Worm (Caenorhabditis elegans) whole organism, dauer: ENCODE measurements around the gene Y9C9A.8.

ENCODE experiments used
- unc-62 ChIP-seq: sonication (generic microtip); optimal IDR thresholded peaks from 2 replicates; lab custom pipeline; 2017; ENCODE audit warnings: missing biosample characterization, missing genetic modification reagents, missing genetic modification characterization

Gene Y9C9A.8

DNA sequence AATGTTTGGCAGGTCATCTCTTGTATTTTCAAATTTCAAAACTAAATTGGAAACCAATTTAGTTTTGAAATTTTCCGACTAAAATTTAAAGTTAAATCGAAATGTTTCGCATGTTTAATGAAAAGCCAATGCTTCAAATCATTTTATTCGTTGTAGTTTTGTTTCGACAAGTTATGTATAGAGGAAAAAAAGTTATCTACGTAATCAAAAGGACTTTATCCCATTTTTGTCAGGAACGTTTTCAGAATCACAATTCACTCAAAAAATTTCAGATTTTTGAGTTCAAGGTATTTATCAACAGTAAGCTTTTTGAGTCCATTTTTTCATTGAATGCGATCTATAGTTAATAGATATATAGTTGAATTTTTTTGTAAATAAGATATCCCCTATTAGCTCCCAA is 8.5 kb downstream of the Y9C9A.8 start, which contains the start of gene str-168:
TSS of gene str-168 (plus strand) at position 301 of the 400 bp plus-strand sequence.
- TF ChIP-seq unc-62: no peak

DNA sequence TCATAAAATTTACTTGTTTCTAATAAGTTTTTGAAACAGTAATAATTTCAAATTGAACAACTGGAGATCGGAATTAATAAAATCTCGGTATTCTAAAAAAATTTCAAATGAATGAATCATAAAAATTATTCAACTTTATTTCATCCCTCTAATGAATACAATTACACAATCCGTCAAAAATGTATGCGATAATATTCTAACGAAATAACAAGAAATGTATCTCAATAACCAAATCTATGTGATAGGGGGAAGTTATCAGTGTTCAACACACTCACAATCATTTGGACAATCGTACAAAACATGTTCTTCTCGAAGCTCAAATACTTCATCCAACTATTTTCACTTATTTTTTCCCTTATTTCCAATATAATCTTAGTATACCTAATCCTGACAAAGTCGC is 11.5 kb downstream of the Y9C9A.8 start, which contains the start of gene Y9C9A.5:
TSS of gene Y9C9A.5 (plus strand) at position 301 of the 400 bp plus-strand sequence.
- no peak for TF ChIP-seq unc-62

- no peak for TF ChIP-seq unc-62
Measured at ce11 chrIV:4945771-4946170, 15.6 kb downstream of the Y9C9A.8 start, which contains the start of gene str-169. Gene str-169, plus strand, starts transcription at chrIV:4946071.

DNA sequence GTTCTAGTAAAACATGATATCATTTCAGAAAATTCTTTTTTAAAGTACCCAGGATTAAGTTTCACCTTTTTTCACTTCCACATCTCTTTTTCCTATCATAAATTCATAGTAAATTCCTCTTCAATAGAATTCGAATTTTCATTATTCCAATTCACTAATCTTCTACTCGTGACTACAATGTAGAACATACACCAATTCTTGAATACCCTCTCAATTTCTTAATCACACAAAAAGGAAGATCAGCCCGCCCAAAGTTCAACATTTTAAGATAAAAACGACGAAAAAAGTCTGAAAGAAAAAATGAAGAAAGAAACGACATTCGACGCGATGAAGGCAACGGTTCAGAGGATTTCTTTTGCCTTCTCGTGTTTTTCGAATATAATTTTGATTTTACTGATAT is 23.7 kb downstream of the Y9C9A.8 start, which contains the start of gene str-163:
TSS of gene str-163 (plus strand) at position 301 of the 400 bp plus-strand sequence.
- TF ChIP-seq unc-62: no peak

DNA sequence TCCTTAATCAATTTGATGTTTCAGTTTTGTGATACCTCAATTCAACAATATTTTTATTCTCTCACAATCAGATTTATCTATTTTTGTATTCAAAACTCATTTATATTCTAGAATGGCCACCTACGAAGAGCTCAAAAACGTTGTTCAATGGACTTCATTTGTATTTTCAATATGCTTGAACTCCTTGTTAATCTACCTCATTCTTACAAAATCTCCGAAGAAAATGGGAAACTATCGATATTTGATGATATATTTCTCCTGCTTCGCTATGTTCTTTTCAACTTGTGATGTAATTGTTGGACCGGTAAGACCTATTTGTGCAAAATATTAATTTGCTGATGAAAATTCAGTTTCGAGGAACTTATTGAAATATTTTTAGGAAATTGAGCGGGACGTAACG is 30.5 kb downstream of the Y9C9A.8 start, which contains the start of gene str-164:
TSS of gene str-164 (plus strand) at position 113 of the 400 bp plus-strand sequence.
- TF ChIP-seq unc-62: no peak

DNA sequence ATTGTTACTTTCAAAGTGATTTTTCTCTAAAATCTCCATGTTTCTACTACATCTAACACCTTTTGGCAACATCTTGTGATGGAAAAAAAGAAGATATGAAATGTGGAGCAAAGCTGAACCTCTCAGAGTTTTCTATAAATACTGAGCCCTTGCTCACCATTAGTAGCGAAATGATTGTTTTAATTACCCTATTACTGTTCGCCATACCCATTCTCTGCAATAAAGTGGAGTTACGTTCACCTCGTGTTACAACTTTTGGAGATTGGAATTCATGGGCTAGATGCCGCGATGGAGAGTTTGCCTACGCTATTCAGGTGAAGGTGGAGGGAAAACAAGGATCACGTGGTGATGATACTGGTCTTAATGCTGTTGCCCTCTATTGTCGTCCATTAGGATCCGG is 33.7 kb downstream of the Y9C9A.8 start, which contains the start of gene txt-3:
TSS of gene txt-3 (plus strand) at position 125 of the 400 bp plus-strand sequence.
- no peak for TF ChIP-seq unc-62

DNA sequence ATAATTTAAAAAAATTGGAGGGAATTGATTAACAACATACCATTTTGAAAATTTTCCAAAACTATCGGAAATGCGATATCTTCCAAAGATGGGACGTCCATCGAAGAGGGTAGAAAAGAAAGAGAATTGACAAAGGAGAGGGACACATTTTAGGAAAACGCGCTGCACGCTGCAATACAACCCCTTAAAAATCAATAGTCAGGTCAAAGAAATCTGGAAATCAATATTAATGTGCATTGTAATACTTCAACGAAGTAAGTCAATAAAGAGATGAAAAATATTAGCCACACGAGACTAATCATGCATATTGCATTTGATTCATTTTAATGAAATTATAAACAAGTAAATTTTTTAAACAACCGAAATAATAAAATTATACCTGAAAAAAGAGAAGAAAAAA is 39.3 kb downstream of the Y9C9A.8 start, which contains the start of gene Y9C9A.13:
TSS of gene Y9C9A.13 (minus strand) at position 101 of the 400 bp plus-strand sequence.
- TF ChIP-seq unc-62: no peak

ce11 chrIV:4975995-4976394 is 45.9 kb downstream of the Y9C9A.8 start, which contains the start of gene Y9C9A.16:
Gene Y9C9A.16, minus strand, starts transcription at chrIV:4976125.
- no peak for TF ChIP-seq unc-62

DNA sequence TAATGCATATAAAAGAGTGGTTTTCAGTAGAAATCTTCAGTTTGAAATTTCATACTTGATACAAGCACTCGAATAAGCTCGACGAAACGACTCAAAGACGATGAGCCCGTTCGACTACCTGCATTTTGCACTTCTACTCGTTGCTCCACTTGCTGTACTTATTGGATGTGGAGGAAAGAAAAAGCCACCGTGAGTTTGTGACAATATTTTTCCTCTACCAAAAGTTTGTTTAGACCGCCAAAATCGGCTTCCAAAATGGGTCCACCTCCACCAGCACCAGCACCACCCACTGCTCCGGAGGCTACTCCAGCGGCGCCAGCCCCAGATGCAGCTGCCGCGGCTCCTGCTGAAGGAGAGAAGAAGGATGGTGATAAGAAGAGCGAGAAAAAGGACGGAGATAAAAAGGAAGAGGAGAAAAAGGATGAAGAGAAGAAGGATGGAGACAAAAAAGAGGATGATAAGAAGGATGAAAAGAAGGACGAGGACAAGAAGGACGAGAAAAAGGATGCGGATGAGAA is 47.1 kb downstream of the Y9C9A.8 start, which contains the start of gene E03H12.5:
TSS of gene E03H12.5 (plus strand) at position 51 of the 518 bp plus-strand sequence.
- TF ChIP-seq unc-62: no peak

DNA sequence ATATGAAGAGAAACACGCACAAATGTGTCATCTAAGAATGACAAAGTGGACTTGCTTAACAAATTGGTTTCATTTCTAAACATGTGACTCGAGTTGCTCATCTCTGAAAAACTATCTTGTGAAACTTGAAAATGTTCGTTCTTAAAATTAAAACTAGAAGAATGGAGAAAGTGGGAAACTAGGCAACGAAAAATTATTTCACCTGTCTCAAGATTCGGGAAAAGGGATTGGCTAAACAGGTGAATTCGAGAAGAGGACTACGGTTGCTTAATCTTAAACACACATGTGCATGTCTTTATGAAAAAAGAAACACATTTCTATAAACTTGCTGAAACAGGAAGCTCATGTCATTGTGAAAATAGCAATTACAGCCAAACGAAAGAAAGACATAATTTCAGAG is 50.9 kb downstream of the Y9C9A.8 start, which contains the start of gene srz-24:
TSS of gene srz-24 (minus strand) at position 101 of the 400 bp plus-strand sequence.
- no peak for TF ChIP-seq unc-62
